Worm (Caenorhabditis elegans) whole organism, L3 larva: ENCODE results near the gene snpc-1.2.

Experiments used
- aly-2 ChIP-seq: fragments of 150-350 bp; optimal IDR thresholded peaks from 2 replicates; lab custom pipeline; 2014; ENCODE audit warnings: missing biosample characterization, missing genetic modification characterization
- ama-1 ChIP-seq: fragments of 150-350 bp; optimal IDR thresholded peaks from 2 replicates; lab custom pipeline; 2018
- hmg-11 ChIP-seq: sonication (generic microtip); optimal IDR thresholded peaks from 2 replicates; lab custom pipeline; 2016; ENCODE audit warnings: missing genetic modification characterization, missing compliant biosample characterization
- lin-39 ChIP-seq: fragments of 150-350 bp; optimal IDR thresholded peaks from 2 replicates; lab custom pipeline; 2018; ENCODE audit warnings: missing biosample characterization, missing genetic modification reagents, missing genetic modification characterization
- nhr-67 ChIP-seq: fragments of 150-350 bp; optimal IDR thresholded peaks from 2 replicates; lab custom pipeline; 2014; ENCODE audit warnings: missing biosample characterization, missing genetic modification characterization
- nhr-76 ChIP-seq: fragments of 150-350 bp; sonication (generic microtip); optimal IDR thresholded peaks from 5 replicates; lab custom pipeline; 2014; ENCODE audit warnings: missing biosample characterization, missing genetic modification characterization
- skn-1 ChIP-seq: fragments of 150-350 bp; optimal IDR thresholded peaks from 2 replicates; lab custom pipeline; 2014; ENCODE audit warnings: missing biosample characterization, missing genetic modification characterization
- unc-39 ChIP-seq: sonication (generic microtip); optimal IDR thresholded peaks from 4 replicates; lab custom pipeline; 2017; ENCODE audit warnings: missing biosample characterization, missing genetic modification characterization
- ztf-11 ChIP-seq: fragments of 150-350 bp; optimal IDR thresholded peaks from 2 replicates; lab custom pipeline; 2014; ENCODE audit warnings: missing biosample characterization, missing genetic modification characterization

DNA sequence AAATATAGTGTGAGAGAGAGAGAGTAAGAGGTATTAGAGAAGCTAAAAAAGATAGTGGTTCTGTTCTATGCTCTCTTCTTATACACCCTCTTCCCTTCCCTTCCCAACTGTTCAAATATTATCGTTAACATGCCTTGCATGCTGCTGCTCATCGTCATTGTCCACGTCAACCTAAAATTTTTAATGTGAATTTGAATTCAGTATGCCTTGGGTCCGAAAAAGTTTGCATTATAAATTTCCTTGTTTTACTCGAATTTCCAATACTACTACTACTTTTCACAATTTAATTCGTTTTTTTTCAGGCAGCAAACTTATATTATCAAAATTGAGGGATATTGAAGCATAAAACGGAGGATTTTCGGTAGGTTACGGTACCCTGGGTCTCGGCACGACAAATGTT lies 17.7 kb upstream of the snpc-1.2 start, which contains the start of gene gly-5:
- TF ChIP-seq hmg-11 (tag; lab: Kevin White, UChicago) (no peak), skn-1 (no peak), unc-39 (no peak), aly-2 (tag; lab: Kevin White, UChicago) (no peak), nhr-76 (no peak), nhr-67 (tag; lab: Kevin White, UChicago) (no peak), ztf-11 (tag; lab: Kevin White, UChicago) (no peak), ama-1 (lab: Kevin White, UChicago) (no peak), lin-39 (tag; lab: Kevin White, UChicago) (no peak)
